Worm (Caenorhabditis elegans): ENCODE data around the gene nrde-3.
A peak's percentile ranks its signal among the peaks of the same experiment; 100 is the strongest.

nrde-3 gene

ce11 chrX:421785-422657 lies 50.0 kb downstream of the nrde-3 start:
- TF ChIP-seq hmg-1.1 (GFP tag; IDR thresholded peaks at IDR 0.05), result 0 out of 2 replicates have a peak, but pooled peaks have one; percentile 14
- TF ChIP-seq tra-1 (GFP tag; IDR thresholded peaks at IDR 0.05), result 0 out of 2 replicates have a peak, but pooled peaks have one; percentile 19
- TF ChIP-seq spr-3 (GFP tag; optimal IDR thresholded peaks at IDR 0.05), result no peak
- TF ChIP-seq nhr-25 (tag; optimal IDR thresholded peaks at IDR 0.05; ENCODE audit: borderline replicate concordance, insufficient read depth), result no peak
- peak in 1 of 2 experiments; percentile 99; a peak in 2 of 4 replicates for TF ChIP-seq madf-5 (GFP tag; IDR thresholded peaks at IDR 0.05)
- peak; percentile 15 for TF ChIP-seq mxl-3 (GFP tag; optimal IDR thresholded peaks at IDR 0.05)
- TF ChIP-seq zfp-3 (GFP tag; conservative IDR thresholded peaks at IDR 0.05), result no peak
- peak; percentile 46; the same call in 1 of the 2 replicates for TF ChIP-seq madf-9 (GFP tag; conservative IDR thresholded peaks at IDR 0.05)
- TF ChIP-seq unc-62 (GFP tag; optimal IDR thresholded peaks at IDR 0.05 in 1 of 2), result no peak
- no peak for TF ChIP-seq unc-62 (tag; optimal IDR thresholded peaks at IDR 0.05)
- TF ChIP-seq Y48G9A.11 (GFP tag; IDR thresholded peaks at IDR 0.05), result no peak
- peak; percentile 97 for TF ChIP-seq set-16 (GFP tag; IDR thresholded peaks at IDR 0.05)
- 0 out of 2 replicates have a peak, but pooled peaks have one; percentile 4 for TF ChIP-seq mdt-29 (GFP tag; IDR thresholded peaks at IDR 0.05)

ce11 chrX:423757-424156 lies 51.7 kb downstream of the nrde-3 start:
- no peak for TF ChIP-seq Y75B8A.6 (GFP tag; IDR thresholded peaks at IDR 0.05)
- TF ChIP-seq lin-13 (GFP tag; optimal IDR thresholded peaks at IDR 0.05), result no peak
- peak; percentile 51 for TF ChIP-seq aha-1 (tag)
- TF ChIP-seq dmd-6 (GFP tag; IDR thresholded peaks at IDR 0.05), result peak; percentile 60; the same call in 1 of the 2 replicates
- TF ChIP-seq F44E2.7 (GFP tag; IDR thresholded peaks at IDR 0.05), result no peak
- TF ChIP-seq T20F7.1 (GFP tag; optimal IDR thresholded peaks at IDR 0.05), result no peak
- TF ChIP-seq ceh-20 (GFP tag; IDR thresholded peaks at IDR 0.05), result no peak
- no peak for TF ChIP-seq nhr-6 (tag; optimal IDR thresholded peaks at IDR 0.05)
- no peak for TF ChIP-seq madf-5 (GFP tag; IDR thresholded peaks at IDR 0.05)

ce11 chrX:425535-425934 lies 53.5 kb downstream of the nrde-3 start, which contains the start of gene ZK1193.2:
Gene ZK1193.2 (minus strand): TSS chrX:425635.
- TF ChIP-seq hlh-30 (tag; optimal IDR thresholded peaks at IDR 0.05; ENCODE audit: insufficient read depth) (no peak), lim-7 (GFP tag; IDR thresholded peaks at IDR 0.05) (no peak), T26A8.4 (GFP tag; IDR thresholded peaks at IDR 0.05) (no peak), hif-1 (tag; optimal IDR thresholded peaks at IDR 0.05) (no peak), nhr-41 (GFP tag; IDR thresholded peaks at IDR 0.05) (no peak), nhr-77 (tag; optimal IDR thresholded peaks at IDR 0.05) (no peak), F49E8.2 (tag; optimal IDR thresholded peaks at IDR 0.05; ENCODE audit: borderline replicate concordance) (no peak), Y48G9A.11 (GFP tag; IDR thresholded peaks at IDR 0.05) (no peak)

Data from whole organism, L4 larva.